Fruit fly (Drosophila melanogaster) whole organism, embryonic: ENCODE results near the gene Orc2.

ENCODE experiments used
- CG10543 ChIP-seq: fragments of 200-800 bp; sonication (Bioruptor generic); optimal IDR thresholded peaks from 3 replicates; lab custom pipeline; 2017; ENCODE audit warnings: missing biosample characterization, mild to moderate bottlenecking, missing genetic modification characterization, moderate library complexity
- CG1647 ChIP-seq: fragments of 200-800 bp; sonication (Bioruptor generic); optimal IDR thresholded peaks from 3 replicates; lab custom pipeline; 2016; ENCODE audit warnings: missing biosample characterization, missing genetic modification characterization
- CG31224 ChIP-seq: fragments of 200-800 bp; sonication (Bioruptor generic); IDR thresholded peaks from 2 replicates; pipeline ENCODE4 v1.3.6; 2022; ENCODE audit warnings: missing biosample characterization, missing genetic modification characterization
- CG34422 ChIP-seq: fragments of 200-800 bp; sonication (Bioruptor generic); IDR thresholded peaks from 3 replicates; pipeline ENCODE4 v1.3.6; 2022; ENCODE audit warnings: missing biosample characterization, missing genetic modification characterization
- CG7372 ChIP-seq: fragments of 200-800 bp; sonication (Bioruptor generic); IDR thresholded peaks from 2 replicates; pipeline ENCODE4 v1.3.6; 2022; ENCODE audit warnings: missing biosample characterization, missing genetic modification characterization
- CG8478 ChIP-seq: fragments of >200 bp; optimal IDR thresholded peaks from 2 replicates; lab custom pipeline; 2018
- HmgZ ChIP-seq: fragments of 200-800 bp; sonication (Bioruptor generic); optimal IDR thresholded peaks from 2 replicates; lab custom pipeline; 2018; ENCODE audit warnings: missing biosample characterization, mild to moderate bottlenecking, missing genetic modification characterization
- Hr78 ChIP-seq, 2 experiments: fragments of 200-800 bp in 1 of 2; fragments of >200 bp in 1 of 2; sonication (Bioruptor generic) in 1 of 2; optimal IDR thresholded peaks; 2 replicates each; lab custom pipeline; 2017 to 2019; ENCODE audit warnings: missing biosample characterization in 2 of 2, missing genetic modification characterization in 2 of 2, mild to moderate bottlenecking in 1 of 2, moderate library complexity in 1 of 2
- ash1 ChIP-seq: fragments of 200-800 bp; sonication (Bioruptor generic); optimal IDR thresholded peaks from 2 replicates; lab custom pipeline; 2018; ENCODE audit warnings: missing biosample characterization, mild to moderate bottlenecking, missing genetic modification characterization
- bowl ChIP-seq: fragments of 200-800 bp; sonication (Bioruptor generic); IDR thresholded peaks from 2 replicates; pipeline ENCODE4 v1.3.6; 2022; ENCODE audit warnings: missing biosample characterization, missing genetic modification characterization
- br ChIP-seq: fragments of >200 bp; optimal IDR thresholded peaks from 2 replicates; lab custom pipeline; 2017
- kah ChIP-seq: fragments of 200-800 bp; sonication (Bioruptor generic); optimal IDR thresholded peaks from 2 replicates; lab custom pipeline; 2018; ENCODE audit warnings: missing biosample characterization, mild to moderate bottlenecking, missing genetic modification characterization
- tap ChIP-seq: fragments of 200-800 bp; optimal IDR thresholded peaks from 3 replicates; lab custom pipeline; 2019; ENCODE audit warnings: missing biosample characterization, mild to moderate bottlenecking, missing genetic modification characterization, moderate library complexity

dm6 chr3R:13923626-13924025 is 41.1 kb upstream of the Orc2 start:
- TF ChIP-seq br (lab: Kevin White, UChicago) (no peak), Hr78 (GFP tag; optimal IDR thresholded peaks at IDR 0.05; lab: Kevin White, UChicago) (no peak), CG31224 (GFP tag; lab: Robert Waterston, UW) (no peak), CG1647 (GFP tag; lab: Kevin White, UChicago) (no peak), CG34422 (GFP tag; lab: Robert Waterston, UW) (no peak), CG10543 (no peak), bowl (GFP tag; lab: Robert Waterston, UW) (no peak), tap (no peak), HmgZ (tag; lab: Kevin White, UChicago) (no peak), CG8478 (lab: Kevin White, UChicago) (no peak), ash1 (GFP tag; lab: Kevin White, UChicago) (no peak), kah (GFP tag; lab: Kevin White, UChicago) (no peak), CG7372 (GFP tag; lab: Robert Waterston, UW) (no peak)
